Worm (Caenorhabditis elegans): ENCODE results near the gene ZK1290.15.

Gene ZK1290.15

DNA sequence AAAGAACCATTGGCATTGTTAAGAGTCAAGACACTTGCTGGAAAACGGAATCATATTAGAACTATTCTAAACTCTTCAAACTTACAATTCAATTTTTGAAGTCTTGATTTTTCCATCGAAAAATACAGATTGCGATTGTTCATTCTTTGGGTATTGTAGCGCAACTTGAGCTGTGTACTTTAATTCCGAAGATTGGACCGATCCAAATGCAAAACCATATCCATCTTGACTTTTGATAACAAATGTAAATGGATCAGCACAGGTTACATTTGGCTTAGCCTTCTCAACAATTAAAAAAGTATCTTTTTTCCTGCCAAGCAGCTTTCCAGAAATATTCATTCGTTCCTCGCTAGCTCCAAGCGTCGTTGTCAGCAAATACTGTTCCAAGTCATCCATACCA is 37.5 kb downstream of the ZK1290.15 start:
- TF ChIP-seq ets-7 (tag; optimal IDR thresholded peaks at IDR 0.05) (no peak), sea-1 (GFP tag; conservative IDR thresholded peaks at IDR 0.05) (no peak), ceh-36 (tag; optimal IDR thresholded peaks at IDR 0.05) (no peak), hmbx-1 (tag; optimal IDR thresholded peaks at IDR 0.05) (no peak), hnd-1 (tag; optimal IDR thresholded peaks at IDR 0.05) (no peak), pes-1 (GFP tag; IDR thresholded peaks at IDR 0.05) (no peak), B0310.2 (tag; optimal IDR thresholded peaks at IDR 0.05) (no peak), tbx-11 (GFP tag; IDR thresholded peaks at IDR 0.05) (no peak), tra-4 (tag; optimal IDR thresholded peaks at IDR 0.05) (no peak), tbx-37 (GFP tag; conservative IDR thresholded peaks at IDR 0.05) (no peak), F13C5.2 (tag; optimal IDR thresholded peaks at IDR 0.05) (no peak), flt-1 (GFP tag; IDR thresholded peaks at IDR 0.05) (no peak), ceh-13 (GFP tag; optimal IDR thresholded peaks at IDR 0.05) (no peak), ama-1 (optimal IDR thresholded peaks at IDR 0.05) (no peak), hmg-4 (GFP tag; optimal IDR thresholded peaks at IDR 0.05) (no peak), scrt-1 (GFP tag; IDR thresholded peaks at IDR 0.05) (no peak), aly-1 (tag; optimal IDR thresholded peaks at IDR 0.05) (no peak)

DNA sequence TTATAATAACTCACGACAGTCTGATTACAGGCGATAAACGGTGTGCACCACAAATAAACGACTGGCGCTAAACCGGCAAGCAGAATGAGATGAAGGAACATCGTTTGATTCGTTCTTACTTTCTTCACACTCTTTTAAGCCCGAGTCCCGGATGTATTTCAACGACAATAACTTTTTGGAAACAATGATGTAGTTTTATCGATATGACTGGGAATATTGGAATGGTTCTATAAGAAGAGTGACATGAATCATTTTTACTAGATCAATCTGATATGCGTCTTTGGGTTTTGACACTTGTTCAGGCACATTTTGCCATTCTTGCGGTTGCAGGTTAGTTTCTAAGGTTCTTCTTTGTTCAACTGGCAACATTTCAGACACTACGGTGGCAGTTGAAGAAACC is 38.1 kb downstream of the ZK1290.15 start, which contains the start of the genes ZK1290.11 and ZK1290.1:
ZK1290.11 (minus strand) TSS at position 101 of the 400 bp plus-strand sequence.
ZK1290.1 (plus strand) TSS at position 271 of the 400 bp plus-strand sequence.
- TF ChIP-seq scrt-1 (GFP tag; IDR thresholded peaks at IDR 0.05) (no peak), flt-1 (GFP tag; IDR thresholded peaks at IDR 0.05) (no peak), hmg-4 (GFP tag; optimal IDR thresholded peaks at IDR 0.05) (no peak), B0310.2 (tag; optimal IDR thresholded peaks at IDR 0.05) (no peak), aly-1 (tag; optimal IDR thresholded peaks at IDR 0.05) (no peak), sea-1 (GFP tag; conservative IDR thresholded peaks at IDR 0.05) (no peak), ceh-13 (GFP tag; optimal IDR thresholded peaks at IDR 0.05) (no peak), pes-1 (GFP tag; IDR thresholded peaks at IDR 0.05) (no peak), ama-1 (optimal IDR thresholded peaks at IDR 0.05) (no peak), hnd-1 (tag; optimal IDR thresholded peaks at IDR 0.05) (no peak), tbx-37 (GFP tag; conservative IDR thresholded peaks at IDR 0.05) (no peak), ets-7 (tag; optimal IDR thresholded peaks at IDR 0.05) (no peak), hmbx-1 (tag; optimal IDR thresholded peaks at IDR 0.05) (no peak), tra-4 (tag; optimal IDR thresholded peaks at IDR 0.05) (no peak), ceh-36 (tag; optimal IDR thresholded peaks at IDR 0.05) (no peak), tbx-11 (GFP tag; IDR thresholded peaks at IDR 0.05) (no peak), F13C5.2 (tag; optimal IDR thresholded peaks at IDR 0.05) (no peak)

DNA sequence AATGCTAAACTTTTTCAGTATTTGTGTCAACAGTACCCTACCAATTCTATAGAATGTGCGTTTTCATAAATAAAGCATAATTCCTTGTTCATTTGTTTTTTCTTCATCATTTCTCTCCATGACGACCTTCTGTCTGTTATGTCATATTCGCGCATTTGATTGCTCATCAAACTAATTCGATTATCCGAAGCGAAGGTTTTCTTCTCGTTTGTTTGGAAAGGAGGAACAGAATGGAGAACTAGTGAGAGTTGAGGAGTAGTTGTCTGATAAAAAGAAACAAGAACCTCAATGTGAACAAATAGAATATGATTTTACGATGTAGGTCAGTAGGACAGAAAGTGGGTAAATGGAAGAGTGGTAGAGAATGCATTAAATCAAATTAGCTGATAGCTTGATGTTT is 39.2 kb downstream of the ZK1290.15 start:
- TF ChIP-seq flt-1 (GFP tag; IDR thresholded peaks at IDR 0.05) (no peak), tbx-37 (GFP tag; conservative IDR thresholded peaks at IDR 0.05) (no peak), tbx-11 (GFP tag; IDR thresholded peaks at IDR 0.05) (no peak), hmg-4 (GFP tag; optimal IDR thresholded peaks at IDR 0.05) (no peak)

DNA sequence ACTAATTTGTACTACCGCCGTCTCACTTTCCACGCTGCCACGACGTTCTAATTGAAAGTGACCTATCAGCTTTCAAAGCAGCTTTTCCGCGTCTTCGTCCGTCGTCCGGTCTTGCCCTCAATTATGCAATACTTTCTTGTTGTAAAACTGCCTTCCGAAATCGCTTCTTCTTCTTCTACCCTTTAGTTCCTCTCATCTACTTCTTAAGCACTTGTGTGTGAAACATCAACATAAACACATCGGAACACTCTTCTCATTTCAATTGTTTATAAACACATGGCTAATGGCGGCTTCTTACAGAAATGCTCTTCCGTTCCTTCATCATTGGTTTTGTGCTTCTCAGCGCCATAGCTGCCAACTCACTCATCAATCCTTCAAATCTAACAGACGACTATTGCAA is 46.9 kb downstream of the ZK1290.15 start, which contains the start of gene F35D2.3:
F35D2.3 (plus strand) TSS at position 301 of the 400 bp plus-strand sequence.
- TF ChIP-seq aly-1 (tag; optimal IDR thresholded peaks at IDR 0.05): no peak
- TF ChIP-seq tra-4 (tag; optimal IDR thresholded peaks at IDR 0.05): no peak
- no peak for TF ChIP-seq ets-7 (tag; optimal IDR thresholded peaks at IDR 0.05)
- no peak for TF ChIP-seq F13C5.2 (tag; optimal IDR thresholded peaks at IDR 0.05)
- no peak for TF ChIP-seq tbx-11 (GFP tag; IDR thresholded peaks at IDR 0.05)
- no peak for TF ChIP-seq hmg-4 (GFP tag; optimal IDR thresholded peaks at IDR 0.05)
- TF ChIP-seq hnd-1 (tag; optimal IDR thresholded peaks at IDR 0.05): no peak
- no peak for TF ChIP-seq sea-1 (GFP tag; conservative IDR thresholded peaks at IDR 0.05)
- TF ChIP-seq hmbx-1 (tag; optimal IDR thresholded peaks at IDR 0.05): no peak
- no peak for TF ChIP-seq ceh-13 (GFP tag; optimal IDR thresholded peaks at IDR 0.05)
- TF ChIP-seq flt-1 (GFP tag; IDR thresholded peaks at IDR 0.05): no peak
- no peak for TF ChIP-seq B0310.2 (tag; optimal IDR thresholded peaks at IDR 0.05)
- TF ChIP-seq pes-1 (GFP tag; IDR thresholded peaks at IDR 0.05): no peak

DNA sequence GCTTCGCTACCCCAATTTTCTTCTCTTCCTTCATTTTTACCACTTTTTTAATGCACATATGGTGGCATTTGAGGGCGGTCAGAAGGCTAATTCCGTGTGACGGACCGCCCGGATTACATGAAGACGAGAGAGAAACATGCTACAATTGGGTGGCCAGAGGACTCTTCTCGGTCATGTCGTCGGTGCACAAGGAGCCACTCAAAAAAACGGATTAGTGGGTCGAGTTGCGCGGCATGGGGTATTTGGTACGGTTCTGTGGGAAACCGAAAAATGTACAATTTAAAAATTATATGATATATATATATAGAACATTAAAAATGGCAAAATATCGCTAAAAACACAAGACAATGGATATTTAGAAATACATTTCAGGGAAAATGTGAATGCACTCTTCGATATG is 47.4 kb downstream of the ZK1290.15 start:
- TF ChIP-seq tbx-11 (GFP tag; IDR thresholded peaks at IDR 0.05) (no peak), ceh-36 (tag; optimal IDR thresholded peaks at IDR 0.05) (peak; percentile 62), pes-1 (GFP tag; IDR thresholded peaks at IDR 0.05) (no peak), hnd-1 (tag; optimal IDR thresholded peaks at IDR 0.05) (no peak), tbx-37 (GFP tag; conservative IDR thresholded peaks at IDR 0.05) (no peak)

Data from whole organism, early embryonic.